Worm (Caenorhabditis elegans) whole organism, L1 larva: Measurements from ENCODE around the gene T14G12.6.

Experiments
- blmp-1 ChIP-seq: fragments of 150-350 bp; optimal IDR thresholded peaks from 2 replicates; lab custom pipeline; 2014; ENCODE audit warnings: missing biosample characterization, missing genetic modification characterization
- ceh-82 ChIP-seq, 3 experiments: fragments of 150-350 bp in 1 of 3; sonication (generic microtip) in 2 of 3; optimal IDR thresholded peaks; 2 replicates each; lab custom pipeline; 2014 to 2017; ENCODE audit warnings: missing biosample characterization in 3 of 3, missing genetic modification characterization in 3 of 3
- egl-27 ChIP-seq, 2 experiments: fragments of 150-350 bp in 1 of 2; sonication (generic microtip); optimal IDR thresholded peaks; 3 replicates each; lab custom pipeline; 2017 to 2018; ENCODE audit warnings: missing biosample characterization in 2 of 2, missing genetic modification characterization in 2 of 2, missing genetic modification reagents in 2 of 2
- pag-3 ChIP-seq: sonication (generic microtip); optimal IDR thresholded peaks from 2 replicates; lab custom pipeline; 2017; ENCODE audit warnings: missing genetic modification characterization, mild to moderate bottlenecking, missing compliant biosample characterization, antibody characterized with exemption, borderline replicate concordance; ENCODE audit not compliant: insufficient read depth
- unc-62 ChIP-seq: fragments of 150-350 bp; optimal IDR thresholded peaks from 2 replicates; lab custom pipeline; 2014; ENCODE audit warnings: missing biosample characterization, missing genetic modification reagents, missing genetic modification characterization

DNA sequence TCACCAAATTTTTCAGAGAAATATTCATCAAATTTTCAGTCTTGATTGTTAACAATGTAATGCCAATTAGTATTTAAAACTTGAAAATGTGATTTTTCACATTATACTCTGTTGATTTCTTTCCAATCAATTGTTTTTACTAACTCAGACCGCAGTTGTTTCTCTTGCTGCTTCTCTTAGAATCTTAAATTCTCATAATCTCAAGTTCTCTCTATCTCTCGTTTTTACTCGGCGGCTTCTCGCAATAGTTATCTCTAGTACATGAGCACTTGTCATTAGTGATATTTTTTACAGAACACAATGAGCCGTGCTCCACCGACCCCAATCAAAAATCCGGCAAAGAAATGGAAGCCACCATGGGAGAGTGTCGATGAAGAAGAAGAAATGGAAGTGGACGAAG is 47.9 kb upstream of the T14G12.6 start, which contains the start of gene F35A5.1:
- no peak for TF ChIP-seq unc-62 (GFP tag; lab: Kevin White, UChicago)
- no peak for TF ChIP-seq pag-3 (tag; lab: Kevin White, UChicago)
- no peak for TF ChIP-seq egl-27 (tag; optimal IDR thresholded peaks at IDR 0.05; lab: Kevin White, UChicago)
- TF ChIP-seq blmp-1 (tag; lab: Kevin White, UChicago) = no peak
- TF ChIP-seq ceh-82 (tag; optimal IDR thresholded peaks at IDR 0.05; lab: Kevin White, UChicago) = no peak
